Fruit fly (Drosophila melanogaster): ENCODE data around the gene CG14715.

DNA sequence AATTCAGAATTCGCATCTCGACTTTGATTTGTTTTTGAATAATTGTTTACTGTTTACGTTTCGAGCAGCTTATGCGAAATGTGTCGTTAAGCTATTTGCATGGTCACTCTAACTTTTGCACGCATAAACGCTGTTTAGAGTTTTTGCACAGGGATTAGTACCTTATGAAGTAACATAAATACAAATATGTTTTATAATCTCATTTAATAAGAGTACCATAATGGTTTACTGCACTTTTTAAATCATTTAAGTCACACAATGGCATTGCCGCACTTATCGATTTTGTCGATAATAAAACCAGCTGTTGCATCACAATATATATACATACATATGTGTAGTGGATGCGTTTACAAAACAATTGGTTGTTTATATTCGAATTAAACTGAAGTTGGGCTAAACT is 47.5 kb upstream of the CG14715 start, which contains the start of the genes CG6813 and CG18764:
- no peak for TF ChIP-seq psq (GFP tag; optimal IDR thresholded peaks at IDR 0.05)
- no peak for TF ChIP-seq br (GFP tag; optimal IDR thresholded peaks at IDR 0.05)
- TF ChIP-seq dsf (GFP tag; optimal IDR thresholded peaks at IDR 0.05; ENCODE audit: borderline replicate concordance): no peak
- TF ChIP-seq Dfd (GFP tag; optimal IDR thresholded peaks at IDR 0.05): no peak
- no peak for TF ChIP-seq Hr83 (GFP tag; optimal IDR thresholded peaks at IDR 0.05; ENCODE audit: poor library complexity, severe bottlenecking)
- no peak for TF ChIP-seq Sp1 (GFP tag; optimal IDR thresholded peaks at IDR 0.05)
- no peak for TF ChIP-seq Hnf4 (GFP tag; optimal IDR thresholded peaks at IDR 0.05)
- TF ChIP-seq foxo (GFP tag; optimal IDR thresholded peaks at IDR 0.05): no peak
- no peak for TF ChIP-seq lola (GFP tag; optimal IDR thresholded peaks at IDR 0.05)
- no peak for TF ChIP-seq fru (GFP tag; optimal IDR thresholded peaks at IDR 0.05)
- no peak for TF ChIP-seq jim (GFP tag; optimal IDR thresholded peaks at IDR 0.05)
- no peak for TF ChIP-seq Dif (GFP tag; optimal IDR thresholded peaks at IDR 0.05; ENCODE audit: partially characterized antibody)
- TF ChIP-seq CrebA (GFP tag; optimal IDR thresholded peaks at IDR 0.05; ENCODE audit: borderline replicate concordance): no peak
- no peak for TF ChIP-seq Rel (GFP tag; optimal IDR thresholded peaks at IDR 0.05)
- TF ChIP-seq Rel (tag; optimal IDR thresholded peaks at IDR 0.05): no peak

Data from whole organism, wandering third instar larva.